Worm (Caenorhabditis elegans): ENCODE data around the gene nep-26.

nep-26 gene

ce11 chrII:10302646-10303045, 2.7 kb upstream of the nep-26 start, which contains the start of gene clpp-1 (continued):
- TF ChIP-seq nhr-27 (tag; optimal IDR thresholded peaks at IDR 0.05) (no peak), tlf-1 (GFP tag; optimal IDR thresholded peaks at IDR 0.05) (peak; percentile 31), mes-4 (tag; optimal IDR thresholded peaks at IDR 0.05) (no peak), tbp1 (GFP tag; optimal IDR thresholded peaks at IDR 0.05) (no peak), K11D2.4 (GFP tag; IDR thresholded peaks at IDR 0.05) (0 out of 2 replicates have a peak, but pooled peaks have one; percentile 14), dox-1 (GFP tag; IDR thresholded peaks at IDR 0.05) (no peak), hsf-1 (GFP tag; IDR thresholded peaks at IDR 0.05) (no peak), ama-1 (optimal IDR thresholded peaks at IDR 0.05) (peak; percentile 35), ama-1 (GFP tag; optimal IDR thresholded peaks at IDR 0.05) (no peak), bed-1 (GFP tag; IDR thresholded peaks at IDR 0.05) (0 out of 2 replicates have a peak, but pooled peaks have one; percentile 7), nfyb-1 (GFP tag; IDR thresholded peaks at IDR 0.05) (peak; percentile 43; the same call in 1 of the 2 replicates), snpc-3.4 (tag; optimal IDR thresholded peaks at IDR 0.05) (peak; percentile 5), F55B11.4 (tag; optimal IDR thresholded peaks at IDR 0.05; ENCODE audit: borderline replicate concordance, insufficient read depth) (no peak), ceh-91 (GFP tag; IDR thresholded peaks at IDR 0.05) (no peak), mel-28 (tag; optimal IDR thresholded peaks at IDR 0.05; ENCODE audit: borderline replicate concordance) (peak; percentile 39), lin-54 (GFP tag; optimal IDR thresholded peaks at IDR 0.05) (peak; percentile 17), C06A6.2 (GFP tag; conservative IDR thresholded peaks at IDR 0.05) (no peak), nhr-80 (tag; optimal IDR thresholded peaks at IDR 0.05) (no peak), Y53G8AR.9 (GFP tag; conservative IDR thresholded peaks at IDR 0.05) (peak; percentile 50; the same call in 1 of the 2 replicates), atf-7 (tag; optimal IDR thresholded peaks at IDR 0.05) (peak; percentile 74), gei-17 (GFP tag; optimal IDR thresholded peaks at IDR 0.05) (peak; percentile 12), rcor-1 (GFP tag; IDR thresholded peaks at IDR 0.05) (no peak), ztf-18 (tag; optimal IDR thresholded peaks at IDR 0.05) (no peak), nfya-2 (GFP tag; IDR thresholded peaks at IDR 0.05) (no peak), ztf-22 (GFP tag; optimal IDR thresholded peaks at IDR 0.05) (no peak), him-1 (tag; optimal IDR thresholded peaks at IDR 0.05) (no peak), pbrm-1 (GFP tag; IDR thresholded peaks at IDR 0.05) (no peak; the same call in 1 of the 2 replicates), B0336.3 (GFP tag; IDR thresholded peaks at IDR 0.05) (peak; percentile 23; the same call in 1 of the 2 replicates), athp-1 (tag; optimal IDR thresholded peaks at IDR 0.05) (no peak), sptf-2 (GFP tag; optimal IDR thresholded peaks at IDR 0.05) (no peak), ZK185.1 (tag; optimal IDR thresholded peaks at IDR 0.05; ENCODE audit: poor library complexity, severe bottlenecking) (no peak), cebp-1 (GFP tag; IDR thresholded peaks at IDR 0.05) (no peak), cebp-1 (tag; optimal IDR thresholded peaks at IDR 0.05) (no peak), ceh-58 (GFP tag; IDR thresholded peaks at IDR 0.05) (no peak), somi-1 (GFP tag; optimal IDR thresholded peaks at IDR 0.05) (no peak), hlh-12 (tag; optimal IDR thresholded peaks at IDR 0.05) (no peak), ztf-28 (GFP tag; IDR thresholded peaks at IDR 0.05) (no peak), akir-1 (GFP tag; optimal IDR thresholded peaks at IDR 0.05) (no peak), T26A5.8 (tag; optimal IDR thresholded peaks at IDR 0.05) (no peak), chd-7 (tag; optimal IDR thresholded peaks at IDR 0.05) (no peak)

- TF ChIP-seq nhr-90 (tag; optimal IDR thresholded peaks at IDR 0.05) (peak; percentile 30), egrh-3 (GFP tag; IDR thresholded peaks at IDR 0.05) (peak; percentile 41), ekl-4 (GFP tag; IDR thresholded peaks at IDR 0.05) (0 out of 2 replicates have a peak, but pooled peaks have one; percentile 16), ztf-18 (tag; optimal IDR thresholded peaks at IDR 0.05) (peak; percentile 14), rpc-1 (optimal IDR thresholded peaks at IDR 0.05) (peak; percentile 52), rpc-1 (tag; optimal IDR thresholded peaks at IDR 0.05) (peak; percentile 72), madf-6 (GFP tag; IDR thresholded peaks at IDR 0.05) (peak; percentile 59), hmg-1.2 (GFP tag; IDR thresholded peaks at IDR 0.05) (peak; percentile 34; the same call in 1 of the 2 replicates), egl-44 (GFP tag; IDR thresholded peaks at IDR 0.05) (peak; percentile 26; the same call in 1 of the 2 replicates), pbrm-1 (GFP tag; IDR thresholded peaks at IDR 0.05) (peak; percentile 34; the same call in 1 of the 2 replicates), ceh-91 (GFP tag; IDR thresholded peaks at IDR 0.05) (0 out of 2 replicates have a peak, but pooled peaks have one; percentile 31), tbp1 (GFP tag; optimal IDR thresholded peaks at IDR 0.05) (peak; percentile 83), C17E4.6 (GFP tag; IDR thresholded peaks at IDR 0.05) (0 out of 2 replicates have a peak, but pooled peaks have one; percentile 5), D2030.7 (GFP tag; IDR thresholded peaks at IDR 0.05) (peak; percentile 33; the same call in 1 of the 2 replicates), attf-3 (GFP tag; conservative IDR thresholded peaks at IDR 0.05) (0 out of 2 replicates have a peak, but pooled peaks have one; percentile 19)
These were observed 2.2 kb upstream of the nep-26 start for ce11 chrII:10302141-10302574.
